Worm (Caenorhabditis elegans): ENCODE measurements around the gene col-115.
A peak's percentile ranks its signal among the peaks of the same experiment; 100 is the strongest.

The col-115 gene

DNA sequence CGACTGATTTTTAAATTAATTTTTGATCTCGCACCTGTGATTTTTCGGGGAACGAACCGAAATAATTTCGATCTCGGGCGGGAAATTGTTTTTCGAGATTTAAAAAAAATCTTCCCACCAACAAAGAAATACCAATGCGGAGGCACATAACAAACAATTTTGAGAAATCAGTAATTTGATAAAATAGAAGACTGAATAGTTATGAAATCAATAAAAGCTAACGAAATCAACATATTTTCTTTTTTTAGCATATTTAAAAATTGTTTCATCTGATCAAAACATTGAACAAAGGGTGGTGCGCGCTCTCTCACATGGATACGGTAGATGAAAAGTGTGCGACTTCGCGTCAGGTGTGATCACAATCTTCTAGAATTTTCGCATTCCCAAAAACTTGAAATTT lies 30.4 kb upstream of the col-115 start:
- TF ChIP-seq elt-1 (tag; optimal IDR thresholded peaks at IDR 0.05) (no peak), ztf-1 (GFP tag; conservative IDR thresholded peaks at IDR 0.05) (no peak), lin-11 (tag; optimal IDR thresholded peaks at IDR 0.05) (no peak), snpc-4 (tag; optimal IDR thresholded peaks at IDR 0.05) (no peak), C34F6.9 (tag; optimal IDR thresholded peaks at IDR 0.05) (no peak), sma-3 (GFP tag; optimal IDR thresholded peaks at IDR 0.05) (no peak), fos-1 (tag; optimal IDR thresholded peaks at IDR 0.05) (no peak), nhr-11 (tag; optimal IDR thresholded peaks at IDR 0.05) (no peak), ztf-4 (tag; optimal IDR thresholded peaks at IDR 0.05) (no peak), crh-2 (tag; optimal IDR thresholded peaks at IDR 0.05) (no peak), nhr-23 (tag; optimal IDR thresholded peaks at IDR 0.05) (no peak), gmeb-1 (tag; optimal IDR thresholded peaks at IDR 0.05) (no peak), elt-3 (tag; optimal IDR thresholded peaks at IDR 0.05) (no peak), R02D3.7 (tag; optimal IDR thresholded peaks at IDR 0.05) (no peak), mab-5 (tag; optimal IDR thresholded peaks at IDR 0.05) (no peak)

DNA sequence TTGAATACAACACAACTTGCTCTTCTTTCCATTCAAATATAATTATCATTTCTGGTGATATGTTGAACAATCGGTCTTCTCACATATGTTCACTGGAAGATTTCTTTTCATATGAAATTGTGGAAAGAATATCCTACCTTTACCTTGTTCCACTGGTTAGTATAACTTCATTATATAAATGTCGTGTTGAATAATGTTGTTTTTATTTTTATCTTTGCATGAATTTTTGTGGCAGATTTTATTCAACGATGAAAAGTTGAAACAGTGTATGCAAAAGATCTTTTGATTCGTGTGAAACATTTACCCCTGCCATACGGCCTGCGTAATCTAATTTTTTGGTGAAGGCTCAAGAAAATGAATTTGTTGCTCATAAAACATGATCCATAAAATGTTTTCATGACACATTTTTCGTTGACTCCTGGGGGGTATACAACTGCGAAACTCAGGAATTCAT lies 26.6 kb upstream of the col-115 start:
- no peak for TF ChIP-seq Y55F3AM.14 (GFP tag; optimal IDR thresholded peaks at IDR 0.05)
- TF ChIP-seq ztf-1 (GFP tag; conservative IDR thresholded peaks at IDR 0.05) = no peak

DNA sequence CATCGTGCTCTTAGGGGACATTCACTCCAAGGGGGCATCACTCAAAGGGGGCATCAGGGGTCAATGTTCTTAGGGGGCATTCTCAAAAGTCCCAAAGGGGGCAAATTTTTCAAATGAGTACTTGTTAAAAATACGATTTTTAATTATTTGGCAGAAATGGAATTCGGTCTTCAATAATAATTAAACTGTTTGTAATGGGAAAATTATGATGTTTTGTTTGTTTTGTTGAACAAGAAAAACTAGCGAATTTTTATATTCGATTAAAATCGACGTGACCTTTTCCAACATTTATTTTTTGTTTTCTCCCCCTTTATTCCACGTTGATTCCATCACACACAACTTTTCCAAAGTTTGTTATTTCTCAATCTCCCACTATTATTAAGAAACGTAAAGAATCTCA lies 21.5 kb upstream of the col-115 start, which contains the start of gene F57H12.5:
TSS of gene F57H12.5 (plus strand) at position 301 of the 400 bp plus-strand sequence.
- TF ChIP-seq skn-1 (tag; optimal IDR thresholded peaks at IDR 0.05) (no peak), ZK546.5 (tag; optimal IDR thresholded peaks at IDR 0.05) (no peak), lsy-2 (tag; optimal IDR thresholded peaks at IDR 0.05) (no peak), elt-1 (tag; optimal IDR thresholded peaks at IDR 0.05) (no peak), sma-3 (GFP tag; optimal IDR thresholded peaks at IDR 0.05) (no peak), ceh-16 (tag; optimal IDR thresholded peaks at IDR 0.05) (no peak), ztf-4 (tag; optimal IDR thresholded peaks at IDR 0.05) (no peak), R02D3.7 (tag; optimal IDR thresholded peaks at IDR 0.05) (no peak), gmeb-1 (tag; optimal IDR thresholded peaks at IDR 0.05) (no peak), nhr-6 (tag; optimal IDR thresholded peaks at IDR 0.05) (no peak)

DNA sequence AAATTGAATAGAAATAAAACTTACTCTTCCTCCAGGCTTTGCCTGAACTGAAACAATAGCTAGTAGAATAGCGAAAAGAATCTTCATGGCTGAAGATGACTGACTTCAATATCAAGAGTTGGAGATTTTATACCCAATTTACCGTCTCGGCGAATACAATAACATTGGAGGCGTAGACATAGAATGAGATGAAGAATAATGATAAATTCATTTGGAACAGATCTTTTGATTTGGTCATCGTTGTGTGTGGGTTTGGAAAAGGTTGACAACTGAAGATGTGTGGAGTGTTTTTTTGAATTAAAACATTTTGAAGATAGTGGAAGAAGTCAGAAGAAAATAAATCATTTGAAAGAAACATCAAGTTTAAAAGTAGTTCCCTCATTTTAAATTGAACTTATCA lies 12.3 kb upstream of the col-115 start, which contains the start of gene F57H12.6:
TSS of gene F57H12.6 (minus strand) at position 101 of the 400 bp plus-strand sequence.
- TF ChIP-seq elt-3 (tag; optimal IDR thresholded peaks at IDR 0.05) = no peak
- TF ChIP-seq dmd-4 (tag; optimal IDR thresholded peaks at IDR 0.05) = no peak
- TF ChIP-seq nhr-10 (tag; optimal IDR thresholded peaks at IDR 0.05) = no peak
- no peak for TF ChIP-seq crh-2 (tag; optimal IDR thresholded peaks at IDR 0.05)
- TF ChIP-seq ceh-82 (tag; optimal IDR thresholded peaks at IDR 0.05) = no peak
- no peak for TF ChIP-seq egl-27 (tag; optimal IDR thresholded peaks at IDR 0.05)
- no peak for TF ChIP-seq mdl-1 (tag; optimal IDR thresholded peaks at IDR 0.05)
- no peak for TF ChIP-seq skn-1 (tag; optimal IDR thresholded peaks at IDR 0.05)
- TF ChIP-seq peb-1 (tag; optimal IDR thresholded peaks at IDR 0.05) = no peak
- no peak for TF ChIP-seq mab-5 (tag; optimal IDR thresholded peaks at IDR 0.05)
- no peak for TF ChIP-seq nhr-11 (tag; optimal IDR thresholded peaks at IDR 0.05)
- no peak for TF ChIP-seq lin-11 (tag; optimal IDR thresholded peaks at IDR 0.05)
- TF ChIP-seq nhr-25 (tag; optimal IDR thresholded peaks at IDR 0.05) = no peak
- no peak for TF ChIP-seq ZK546.5 (tag; optimal IDR thresholded peaks at IDR 0.05)
- TF ChIP-seq sma-9 (GFP tag; optimal IDR thresholded peaks at IDR 0.05) = no peak
- no peak for TF ChIP-seq sma-9 (tag; optimal IDR thresholded peaks at IDR 0.05)
- no peak for TF ChIP-seq Y55F3AM.14 (GFP tag; optimal IDR thresholded peaks at IDR 0.05)
- no peak for TF ChIP-seq R02D3.7 (tag; optimal IDR thresholded peaks at IDR 0.05)

DNA sequence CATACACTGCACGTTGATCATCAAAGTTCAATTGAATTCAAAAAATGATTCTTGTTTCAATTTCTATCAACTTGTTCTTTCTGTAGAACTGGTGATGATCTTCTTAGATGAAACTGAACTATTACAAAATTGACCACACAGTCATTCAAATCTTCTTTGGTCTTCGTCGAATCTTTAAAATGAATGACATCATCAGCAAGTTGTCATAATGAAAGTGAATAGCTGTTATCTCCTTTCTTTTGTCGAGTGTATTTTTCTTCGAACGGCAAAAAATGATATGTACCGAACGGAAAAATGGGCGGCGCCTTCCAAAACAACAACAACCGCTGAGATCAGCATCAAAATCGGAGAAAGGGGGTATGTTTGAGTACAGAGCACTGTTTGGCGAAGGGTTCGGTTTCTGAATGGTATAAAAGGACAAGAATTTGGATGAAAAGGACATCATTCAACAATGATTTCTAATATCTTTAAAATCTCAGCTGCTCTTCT lies 11.0 kb upstream of the col-115 start, which contains the start of gene ora-1:
TSS of gene ora-1 (plus strand) at position 439 of the 489 bp plus-strand sequence.
- peak; percentile 41 for TF ChIP-seq nhr-25 (tag; optimal IDR thresholded peaks at IDR 0.05)
- no peak for TF ChIP-seq lin-13 (GFP tag; optimal IDR thresholded peaks at IDR 0.05)
- TF ChIP-seq blmp-1 (tag; optimal IDR thresholded peaks at IDR 0.05; ENCODE audit: insufficient read depth) = peak; percentile 78
- TF ChIP-seq sma-3 (GFP tag; optimal IDR thresholded peaks at IDR 0.05) = no peak
- TF ChIP-seq mab-5 (tag; optimal IDR thresholded peaks at IDR 0.05) = no peak
- TF ChIP-seq nhr-6 (tag; optimal IDR thresholded peaks at IDR 0.05) = no peak

DNA sequence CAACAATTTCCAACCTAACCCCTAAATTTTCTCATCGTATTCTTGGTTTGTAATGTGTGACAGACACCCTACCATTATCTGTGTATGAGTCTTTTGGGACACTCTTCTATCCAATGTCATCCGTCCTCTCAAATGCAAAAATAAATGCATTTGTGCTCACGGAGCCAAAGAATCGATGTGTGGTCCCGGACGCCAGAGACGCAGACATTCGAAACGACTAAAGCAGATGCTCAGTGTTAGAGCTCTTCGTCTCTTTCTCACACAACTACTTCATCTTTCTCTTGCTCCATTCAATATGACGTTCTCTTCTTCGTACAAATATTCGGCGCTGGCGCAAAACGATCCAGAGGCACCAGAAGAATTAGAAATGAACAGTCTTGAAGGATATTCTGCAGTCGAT lies 8.9 kb upstream of the col-115 start, which contains the start of gene unc-24:
TSS of gene unc-24 (plus strand) at position 283 of the 400 bp plus-strand sequence.
- TF ChIP-seq ztf-1 (GFP tag; conservative IDR thresholded peaks at IDR 0.05) (no peak), skn-1 (tag; optimal IDR thresholded peaks at IDR 0.05) (no peak), unc-55 (GFP tag; optimal IDR thresholded peaks at IDR 0.05) (peak; percentile 73), mab-5 (tag; optimal IDR thresholded peaks at IDR 0.05) (peak; percentile 42), sma-3 (GFP tag; optimal IDR thresholded peaks at IDR 0.05) (no peak), crh-2 (tag; optimal IDR thresholded peaks at IDR 0.05) (peak; percentile 13), C34F6.9 (tag; optimal IDR thresholded peaks at IDR 0.05) (peak; percentile 48), alr-1 (tag; optimal IDR thresholded peaks at IDR 0.05) (no peak), zag-1 (tag; optimal IDR thresholded peaks at IDR 0.05) (peak; percentile 17), sma-9 (GFP tag; optimal IDR thresholded peaks at IDR 0.05) (peak; percentile 16), sma-9 (tag; optimal IDR thresholded peaks at IDR 0.05) (no peak)

Data from whole organism, L2 larva.